Worm (Caenorhabditis elegans) whole organism, dauer: ENCODE data around the gene Y42G9A.2.

Experiments used
- unc-62 ChIP-seq: sonication (generic microtip); optimal IDR thresholded peaks from 2 replicates; lab custom pipeline; 2017; ENCODE audit warnings: missing biosample characterization, missing genetic modification reagents, missing genetic modification characterization

The Y42G9A.2 gene

ce11 chrIII:6147903-6148302 is at the start of gene Y42G9A.2:
Y42G9A.2 (plus strand) TSS chrIII:6148186.
- TF ChIP-seq unc-62: no peak

ce11 chrIII:6102762-6103161 is 45.2 kb upstream of the Y42G9A.2 start, which contains the start of gene C05D10.4:
C05D10.4 (minus strand) TSS chrIII:6102862.
- TF ChIP-seq unc-62: no peak

ce11 chrIII:6105897-6106296 is 42.1 kb upstream of the Y42G9A.2 start:
- no peak for TF ChIP-seq unc-62

DNA sequence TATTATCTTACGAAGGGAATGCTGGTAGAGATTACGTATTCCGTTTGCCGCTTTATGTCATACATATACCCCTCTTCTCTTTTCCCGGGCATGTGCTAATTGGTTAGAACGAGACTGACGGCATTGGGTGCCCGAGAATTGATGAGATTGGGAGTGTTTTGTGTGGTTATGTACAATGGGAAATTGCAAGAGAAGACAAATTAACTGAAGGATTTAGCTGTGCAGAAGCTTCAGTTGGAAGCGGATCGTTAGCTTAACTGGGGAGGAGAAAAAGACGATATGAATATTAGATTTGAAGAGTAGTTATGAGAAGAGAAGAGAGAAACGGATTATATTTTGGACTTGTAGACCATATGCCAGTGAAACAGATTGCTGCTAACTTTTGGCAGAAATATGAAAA is 37.8 kb upstream of the Y42G9A.2 start:
- no peak for TF ChIP-seq unc-62

DNA sequence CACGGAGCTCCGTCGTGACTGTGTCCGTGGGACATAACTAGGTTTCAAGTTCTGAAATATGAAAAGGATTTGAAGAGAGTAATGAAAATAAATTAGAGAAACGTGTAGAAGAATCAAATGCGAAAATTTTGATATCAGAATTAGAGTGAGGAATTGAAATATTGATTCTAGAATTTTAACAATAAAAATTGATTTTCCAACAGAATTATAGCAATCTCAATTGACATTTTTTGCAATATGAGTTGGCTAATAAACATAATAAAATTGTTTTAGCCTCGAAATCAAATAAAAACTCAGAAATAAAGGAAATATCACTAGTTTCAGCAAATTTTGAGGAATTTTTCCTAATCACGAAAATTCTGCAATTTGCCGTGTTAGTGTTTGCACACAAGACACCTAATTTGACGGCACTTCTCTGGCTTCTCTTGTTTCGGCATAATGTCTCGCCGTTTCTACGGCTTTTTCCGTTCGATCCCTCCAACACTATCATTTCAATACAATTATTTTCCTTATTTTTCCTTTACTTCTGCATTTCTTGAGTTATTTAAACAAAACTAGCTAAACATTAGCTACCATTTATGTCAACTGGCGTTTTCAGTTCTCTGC is 31.6 kb upstream of the Y42G9A.2 start, which contains the start of gene nmt-1:
nmt-1 (minus strand) TSS at position 51 of the 606 bp plus-strand sequence.
- TF ChIP-seq unc-62: no peak

ce11 chrIII:6116981-6117380 is 31.0 kb upstream of the Y42G9A.2 start:
- TF ChIP-seq unc-62: no peak

DNA sequence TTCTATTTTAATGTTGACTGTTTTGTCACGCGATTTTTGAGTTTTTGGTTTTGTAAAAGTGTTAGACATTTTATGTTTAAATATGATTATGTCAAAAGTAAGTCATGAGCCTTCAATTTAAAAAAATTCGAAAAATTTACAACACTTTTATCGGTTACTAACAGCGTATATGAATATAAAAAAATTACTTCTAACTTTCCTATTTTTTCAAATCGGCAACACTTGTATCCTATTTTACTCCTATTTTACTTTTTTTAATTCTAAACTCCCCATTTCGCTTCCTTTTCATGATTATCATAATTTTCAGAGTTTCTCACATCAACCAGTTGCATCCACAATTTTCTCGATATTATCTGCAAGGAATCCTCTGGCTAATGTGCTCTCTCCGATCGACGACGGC is 29.7 kb upstream of the Y42G9A.2 start, which contains the start of gene kin-18:
kin-18 (plus strand) TSS at position 301 of the 400 bp plus-strand sequence.
- no peak for TF ChIP-seq unc-62

DNA sequence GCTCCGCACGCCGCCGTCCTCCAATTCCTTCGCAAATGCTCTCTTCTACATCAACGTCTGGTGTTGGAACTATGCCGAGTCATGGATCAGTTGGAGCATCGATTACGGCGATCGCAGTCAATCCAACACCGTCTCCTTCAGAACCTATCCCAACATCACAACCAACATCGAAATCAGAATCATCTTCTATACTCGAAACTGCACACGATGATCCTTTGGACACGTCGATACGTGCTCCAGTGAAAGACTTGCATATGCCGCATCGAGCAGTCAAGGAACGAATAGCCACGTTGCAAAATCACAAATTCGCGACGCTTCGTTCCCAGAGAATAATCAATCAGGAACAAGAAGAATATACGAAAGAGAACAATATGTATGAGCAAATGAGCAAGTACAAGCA is 27.0 kb upstream of the Y42G9A.2 start:
- TF ChIP-seq unc-62: no peak

- no peak for TF ChIP-seq unc-62
These were observed 24.3 kb upstream of the Y42G9A.2 start for ce11 chrIII:6123647-6124046.

ce11 chrIII:6132068-6132467 is 15.9 kb upstream of the Y42G9A.2 start:
- no peak for TF ChIP-seq unc-62

DNA sequence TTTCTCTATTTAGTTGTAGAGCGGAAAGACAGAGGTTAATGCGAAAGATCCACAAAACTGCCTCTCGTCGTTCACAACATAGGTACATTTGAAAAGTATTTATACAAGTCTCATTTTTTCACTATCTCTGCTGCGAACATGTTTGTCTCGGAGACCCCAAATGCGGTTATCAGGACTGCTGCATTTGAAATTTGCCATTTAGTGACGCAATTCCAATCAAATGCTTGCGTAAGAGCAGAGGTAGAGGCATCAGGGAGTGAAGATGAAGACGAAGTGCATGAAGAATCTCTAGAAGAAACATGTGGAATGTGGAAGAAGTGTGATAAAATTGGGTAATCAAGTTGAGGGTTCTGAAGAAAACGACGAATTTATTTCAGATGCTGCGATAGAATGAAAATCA is 13.9 kb upstream of the Y42G9A.2 start:
- TF ChIP-seq unc-62: no peak

DNA sequence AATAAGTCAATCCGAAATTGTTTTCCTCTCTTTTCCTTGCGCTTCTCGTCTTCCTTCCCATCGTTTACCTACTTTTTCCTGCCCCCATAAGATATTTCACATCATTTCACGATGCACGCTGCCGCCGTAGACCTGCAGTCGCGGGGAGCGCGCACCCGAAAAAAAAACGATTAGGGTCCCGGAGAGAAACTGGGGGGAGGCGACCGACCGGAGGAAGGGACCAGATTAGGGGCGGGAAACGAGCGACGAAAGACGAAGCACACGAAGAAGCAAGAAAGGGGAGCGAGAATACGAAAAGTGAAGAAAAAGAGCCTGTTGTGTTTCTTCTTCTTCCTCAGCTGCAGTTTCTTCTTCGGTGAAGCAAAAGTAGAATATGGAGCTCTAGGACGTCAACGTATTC is 12.8 kb upstream of the Y42G9A.2 start:
- no peak for TF ChIP-seq unc-62

ce11 chrIII:6136178-6136577 is 11.8 kb upstream of the Y42G9A.2 start, which contains the start of gene mvk-1:
mvk-1 (minus strand) TSS chrIII:6136278.
- no peak for TF ChIP-seq unc-62

DNA sequence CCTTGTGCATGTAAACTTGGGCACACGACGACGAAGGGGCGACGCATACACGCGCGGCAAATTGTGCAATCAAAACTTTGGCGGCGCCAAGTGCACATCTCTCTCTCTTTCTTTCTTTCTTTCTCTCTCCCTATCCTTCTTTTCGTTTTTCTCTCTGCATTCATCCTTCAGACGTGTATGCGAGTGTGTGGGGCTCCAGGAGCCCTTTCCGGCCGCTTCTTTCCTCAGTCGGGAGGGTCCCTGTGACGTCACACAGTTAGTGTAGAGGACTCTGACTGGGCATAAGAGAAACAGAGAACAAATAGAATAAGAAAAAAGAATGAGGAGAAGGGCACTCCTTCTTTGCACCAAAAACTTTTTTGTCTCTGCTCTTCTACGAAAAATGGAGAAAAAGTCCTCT is 10.6 kb upstream of the Y42G9A.2 start:
- no peak for TF ChIP-seq unc-62

DNA sequence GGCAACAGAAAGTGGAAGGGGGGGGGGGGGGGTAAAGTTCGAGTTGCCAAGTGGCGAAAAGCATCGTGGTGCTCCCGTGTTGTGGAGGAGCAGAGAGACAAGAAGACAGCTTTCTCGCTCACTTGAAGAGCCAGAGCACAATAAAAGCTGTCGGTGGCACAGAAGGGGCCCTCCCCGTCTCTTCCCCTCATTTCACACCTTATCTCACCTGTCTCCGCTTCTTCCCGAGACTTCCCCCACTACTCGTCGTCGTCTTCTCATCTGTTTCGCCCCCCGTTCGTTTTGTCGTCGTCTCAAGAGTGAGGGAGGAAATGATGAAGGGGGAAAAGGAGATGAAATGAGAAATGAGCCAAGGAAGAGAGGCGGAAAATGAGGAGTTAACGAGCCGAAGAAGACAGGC is 9.5 kb upstream of the Y42G9A.2 start:
- no peak for TF ChIP-seq unc-62

DNA sequence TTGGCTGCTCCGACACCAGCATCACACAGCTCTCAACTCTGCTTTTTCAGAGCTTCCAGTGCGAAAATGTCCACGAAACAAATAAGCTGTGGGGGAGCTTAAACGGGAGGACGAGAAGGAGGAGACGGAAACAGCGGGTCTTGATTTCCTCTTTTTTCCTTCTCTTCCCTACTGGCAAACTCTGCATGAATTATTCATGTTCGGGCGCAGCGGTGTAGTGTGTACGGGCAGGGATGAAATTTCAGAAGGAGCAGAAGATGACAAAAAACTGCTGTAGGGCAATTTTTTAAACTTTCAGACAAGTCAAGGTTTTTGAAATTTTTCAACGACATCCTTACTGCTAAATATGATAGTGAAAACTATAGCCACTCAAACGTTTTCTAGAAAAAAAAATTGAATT is 8.7 kb upstream of the Y42G9A.2 start:
- TF ChIP-seq unc-62: no peak

ce11 chrIII:6139932-6140612 is 7.9 kb upstream of the Y42G9A.2 start:
- TF ChIP-seq unc-62: no peak

DNA sequence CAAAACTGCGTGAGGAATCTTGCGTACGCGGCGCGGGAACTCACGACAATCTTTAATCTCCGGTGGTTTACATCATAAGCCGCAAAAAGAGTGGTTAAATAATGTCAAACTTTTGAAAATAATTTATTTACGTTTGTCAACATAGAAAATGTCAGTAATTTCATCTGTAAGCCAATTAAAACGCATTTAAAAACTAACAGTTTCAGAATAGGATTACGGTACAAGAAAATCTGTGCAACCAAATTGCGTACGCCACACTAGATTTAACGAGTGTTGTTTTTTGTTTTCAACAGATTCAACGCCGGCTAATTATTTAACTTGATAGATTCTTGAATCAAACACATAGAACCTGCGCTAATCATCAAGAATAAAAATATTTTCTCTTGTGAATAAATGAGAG is 7.2 kb upstream of the Y42G9A.2 start:
- no peak for TF ChIP-seq unc-62
